Fruit fly (Drosophila melanogaster) Kc167 (cell line): ENCODE measurements around the gene RhoGAP18B.

ENCODE experiments used
- Myc ChIP-seq: fragments of >200 bp; optimal IDR thresholded peaks from 2 replicates; lab custom pipeline; 2017; ENCODE audit warnings: missing external identifiers
- h ChIP-seq: fragments of >200 bp; optimal IDR thresholded peaks from 3 replicates; lab custom pipeline; 2018; ENCODE audit warnings: missing external identifiers
- psq ChIP-seq: fragments of >200 bp; optimal IDR thresholded peaks from 2 replicates; lab custom pipeline; 2017; ENCODE audit warnings: missing external identifiers

dm6 chrX:19158519-19159289 is 8.2 kb downstream of the RhoGAP18B start:
- no peak for TF ChIP-seq Myc (lab: Kevin White, UChicago)
- no peak for TF ChIP-seq psq (lab: Kevin White, UChicago)
- TF ChIP-seq h (lab: Kevin White, UChicago) = no peak
